Worm (Caenorhabditis elegans): ENCODE data around the gene pph-5.

Gene pph-5

ce11 chrV:19152328-19152727 lies 38.0 kb upstream of the pph-5 start, which contains the start of gene Y39B6A.69:
Gene Y39B6A.69, minus strand, starts transcription at chrV:19152428.
- TF ChIP-seq pqm-1 (tag; optimal IDR thresholded peaks at IDR 0.05) (no peak), unc-62 (GFP tag; optimal IDR thresholded peaks at IDR 0.05 in 1 of 2) (peak in 1 of 2 experiments; percentile 66), unc-62 (tag; optimal IDR thresholded peaks at IDR 0.05) (no peak)

DNA sequence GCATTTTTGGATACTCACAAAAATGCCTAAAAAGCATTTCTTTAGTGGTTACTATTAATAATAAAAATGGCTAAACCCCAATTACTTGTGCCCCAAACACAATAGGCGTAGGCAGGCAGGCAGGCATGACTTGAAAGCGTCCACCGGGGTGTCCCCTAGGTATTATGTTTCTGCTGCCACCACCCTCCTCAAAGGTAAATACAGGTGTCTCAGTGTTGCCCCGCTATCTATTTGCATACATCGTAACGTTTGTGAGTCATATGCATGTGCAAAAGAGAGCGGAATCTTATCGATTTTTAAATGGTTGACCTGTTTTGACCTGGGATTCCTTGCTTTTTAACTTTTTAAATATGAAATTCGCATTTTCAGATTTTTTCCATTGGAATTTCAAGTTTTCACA lies 37.1 kb upstream of the pph-5 start:
- no peak for TF ChIP-seq dve-1 (tag; optimal IDR thresholded peaks at IDR 0.05; ENCODE audit: insufficient read depth)
- peak; percentile 15 for TF ChIP-seq aha-1 (tag)
- no peak for TF ChIP-seq sdz-12 (GFP tag; optimal IDR thresholded peaks at IDR 0.05)
- no peak for TF ChIP-seq ama-1 (optimal IDR thresholded peaks at IDR 0.05)
- TF ChIP-seq pha-4 (GFP tag; IDR thresholded peaks at IDR 0.05) = no peak
- peak; percentile 75 for TF ChIP-seq pha-4 (tag; optimal IDR thresholded peaks at IDR 0.05)
- TF ChIP-seq snpc-1.2 (GFP tag; IDR thresholded peaks at IDR 0.05) = no peak
- no peak for TF ChIP-seq hif-1 (tag; optimal IDR thresholded peaks at IDR 0.05)
- peak; percentile 27 for TF ChIP-seq hlh-11 (tag; optimal IDR thresholded peaks at IDR 0.05)

DNA sequence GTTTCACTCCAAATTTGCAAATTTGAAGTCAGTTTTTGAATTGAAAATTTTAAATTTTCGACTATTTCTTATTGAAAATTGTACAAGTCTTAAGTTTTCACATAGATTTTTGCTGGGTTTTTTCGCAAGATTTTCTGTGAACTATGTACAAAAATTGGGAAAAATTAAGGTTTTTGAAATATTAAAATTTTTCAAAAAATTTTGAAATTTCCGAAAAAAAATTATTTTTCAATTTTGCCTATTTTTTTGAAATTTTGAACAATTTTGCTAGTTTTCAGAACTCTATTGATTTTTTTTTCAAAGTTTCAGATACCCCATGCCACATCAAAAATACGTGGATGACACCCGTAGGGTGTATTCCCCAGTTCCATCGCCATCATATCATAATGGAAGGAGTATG lies 36.5 kb upstream of the pph-5 start, which contains the start of gene tsp-13:
Gene tsp-13 (plus strand): TSS at position 301 of the 400 bp plus-strand sequence.
- no peak for TF ChIP-seq ctbp-1 (GFP tag; IDR thresholded peaks at IDR 0.05)
- no peak for TF ChIP-seq snpc-4 (tag; optimal IDR thresholded peaks at IDR 0.05)
- no peak for TF ChIP-seq unc-39 (tag; optimal IDR thresholded peaks at IDR 0.05)
- TF ChIP-seq arid-1 (GFP tag; conservative IDR thresholded peaks at IDR 0.05) = no peak
- TF ChIP-seq lin-38 (GFP tag; IDR thresholded peaks at IDR 0.05) = no peak
- TF ChIP-seq nhr-48 (tag; optimal IDR thresholded peaks at IDR 0.05) = no peak
- no peak for TF ChIP-seq D1046.2 (GFP tag; IDR thresholded peaks at IDR 0.05)
- TF ChIP-seq php-3 (GFP tag; IDR thresholded peaks at IDR 0.05) = no peak
- no peak for TF ChIP-seq nhr-76 (tag; optimal IDR thresholded peaks at IDR 0.05)
- no peak for TF ChIP-seq T26A8.4 (GFP tag; IDR thresholded peaks at IDR 0.05)
- TF ChIP-seq zip-11 (GFP tag; IDR thresholded peaks at IDR 0.05) = no peak
- no peak for TF ChIP-seq lin-29 (GFP tag; IDR thresholded peaks at IDR 0.05)
- TF ChIP-seq nhr-77 (tag; optimal IDR thresholded peaks at IDR 0.05) = no peak
- no peak for TF ChIP-seq snpc-1.2 (GFP tag; IDR thresholded peaks at IDR 0.05)
- no peak for TF ChIP-seq vab-7 (GFP tag; IDR thresholded peaks at IDR 0.05)

ce11 chrV:19158664-19159063 lies 31.7 kb upstream of the pph-5 start, which contains the start of gene Y39B6A.5:
Gene Y39B6A.5, minus strand, starts transcription at chrV:19158877.
- peak; percentile 93 for TF ChIP-seq nhr-77 (tag; optimal IDR thresholded peaks at IDR 0.05)
- peak; percentile 64 for TF ChIP-seq pha-4 (GFP tag; IDR thresholded peaks at IDR 0.05)
- peak; percentile 96 for TF ChIP-seq pha-4 (tag; optimal IDR thresholded peaks at IDR 0.05)
- TF ChIP-seq nhr-6 (tag; optimal IDR thresholded peaks at IDR 0.05) = peak; percentile 95
- peak; percentile 84 for TF ChIP-seq mep-1 (tag; optimal IDR thresholded peaks at IDR 0.05)
- peak in 1 of 2 experiments; percentile 46 for TF ChIP-seq hif-1 (tag; optimal IDR thresholded peaks at IDR 0.05)
- peak; percentile 14 for TF ChIP-seq rbr-2 (tag; optimal IDR thresholded peaks at IDR 0.05)
- no peak for TF ChIP-seq nhr-237 (tag; optimal IDR thresholded peaks at IDR 0.05)
- peak; percentile 71; the same call in 1 of the 2 replicates for TF ChIP-seq ceh-20 (GFP tag; IDR thresholded peaks at IDR 0.05)
- TF ChIP-seq pqm-1 (tag; optimal IDR thresholded peaks at IDR 0.05) = peak; percentile 98
- TF ChIP-seq T20F7.1 (GFP tag; optimal IDR thresholded peaks at IDR 0.05) = peak; percentile 80
- TF ChIP-seq fos-1 (tag; optimal IDR thresholded peaks at IDR 0.05) = peak; percentile 73
- TF ChIP-seq nhr-10 (tag; optimal IDR thresholded peaks at IDR 0.05) = peak; percentile 65
- TF ChIP-seq nhr-102 (tag; optimal IDR thresholded peaks at IDR 0.05) = peak; percentile 78
- peak; percentile 13 for TF ChIP-seq zip-2 (tag; optimal IDR thresholded peaks at IDR 0.05)
- TF ChIP-seq ceh-62 (tag; optimal IDR thresholded peaks at IDR 0.05) = no peak
- TF ChIP-seq jun-1 (tag; optimal IDR thresholded peaks at IDR 0.05) = peak; percentile 48
- TF ChIP-seq mes-2 (tag; optimal IDR thresholded peaks at IDR 0.05; ENCODE audit: poor library complexity, severe bottlenecking) = peak; percentile 81
- TF ChIP-seq dve-1 (tag; optimal IDR thresholded peaks at IDR 0.05; ENCODE audit: insufficient read depth) = peak; percentile 99
- no peak for TF ChIP-seq T26A8.4 (GFP tag; IDR thresholded peaks at IDR 0.05)
- peak; percentile 65 for TF ChIP-seq nhr-48 (tag; optimal IDR thresholded peaks at IDR 0.05)
- TF ChIP-seq dmd-6 (GFP tag; IDR thresholded peaks at IDR 0.05) = peak; percentile 95
- TF ChIP-seq dmd-8 (GFP tag; IDR thresholded peaks at IDR 0.05) = no peak
- peak in 1 of 2 experiments; percentile 96 for TF ChIP-seq daf-16 (GFP tag; optimal IDR thresholded peaks at IDR 0.05)
- peak; percentile 100 for TF ChIP-seq daf-16 (tag; optimal IDR thresholded peaks at IDR 0.05)
- TF ChIP-seq snpc-4 (tag; optimal IDR thresholded peaks at IDR 0.05) = no peak
- no peak for TF ChIP-seq mxl-3 (GFP tag; optimal IDR thresholded peaks at IDR 0.05)
- peak; percentile 80 for TF ChIP-seq aha-1 (tag)
- peak; percentile 83 for TF ChIP-seq lin-13 (GFP tag; optimal IDR thresholded peaks at IDR 0.05)
- peak; percentile 51; the same call in 1 of the 2 replicates for TF ChIP-seq tra-1 (GFP tag; IDR thresholded peaks at IDR 0.05)
- TF ChIP-seq lin-1 (GFP tag; IDR thresholded peaks at IDR 0.05) = peak; percentile 94
